Worm (Caenorhabditis elegans) whole organism, early embryonic: ENCODE results near the gene bcl-7.

Experiments
- B0310.2 ChIP-seq: sonication (generic microtip); optimal IDR thresholded peaks from 2 replicates; lab custom pipeline; 2016; ENCODE audit warnings: mild to moderate bottlenecking, missing genetic modification characterization, missing compliant biosample characterization
- aly-1 ChIP-seq: sonication (generic microtip); optimal IDR thresholded peaks from 2 replicates; lab custom pipeline; 2016; ENCODE audit warnings: missing genetic modification characterization, missing compliant biosample characterization
- ama-1 ChIP-seq: fragments of 150-350 bp; optimal IDR thresholded peaks from 2 replicates; lab custom pipeline; 2014
- ceh-36 ChIP-seq: sonication (generic microtip); optimal IDR thresholded peaks from 2 replicates; lab custom pipeline; 2016; ENCODE audit warnings: missing genetic modification characterization, inconsistent platforms, missing compliant biosample characterization
- ets-7 ChIP-seq: sonication (generic microtip); optimal IDR thresholded peaks from 2 replicates; lab custom pipeline; 2016; ENCODE audit warnings: missing genotype, missing genetic modification characterization, missing compliant biosample characterization
- flt-1 ChIP-seq: fragments of 200-800 bp; sonication (Bioruptor generic); IDR thresholded peaks from 2 replicates; pipeline ENCODE4 v1.3.6; 2022; ENCODE audit warnings: missing genetic modification characterization, missing compliant biosample characterization
- hmbx-1 ChIP-seq: sonication (generic microtip); optimal IDR thresholded peaks from 2 replicates; lab custom pipeline; 2016; ENCODE audit warnings: mild to moderate bottlenecking, missing genetic modification characterization, missing compliant biosample characterization
- hnd-1 ChIP-seq: sonication (generic microtip); optimal IDR thresholded peaks from 2 replicates; lab custom pipeline; 2016; ENCODE audit warnings: missing genetic modification characterization, missing compliant biosample characterization
- scrt-1 ChIP-seq: fragments of 200-800 bp; sonication (Bioruptor generic); IDR thresholded peaks from 2 replicates; pipeline ENCODE4 v1.3.6; 2022; ENCODE audit warnings: missing genetic modification characterization, missing compliant biosample characterization
- sea-1 ChIP-seq: fragments of 200-800 bp; sonication (Bioruptor generic); conservative IDR thresholded peaks from 2 replicates; pipeline ENCODE4 v1.3.6; 2022; ENCODE audit warnings: missing genetic modification characterization, missing compliant biosample characterization
- tbx-11 ChIP-seq: fragments of 200-800 bp; sonication (Bioruptor generic); IDR thresholded peaks from 2 replicates; pipeline ENCODE4 v1.3.6; 2022; ENCODE audit warnings: missing genetic modification characterization, missing compliant biosample characterization
- tra-4 ChIP-seq: sonication (generic microtip); optimal IDR thresholded peaks from 2 replicates; lab custom pipeline; 2017; ENCODE audit warnings: missing genetic modification characterization, missing compliant biosample characterization

ce11 chrIII:5925724-5926123 lies at the start of gene bcl-7, which contains the start of gene dnc-2:
- no peak for TF ChIP-seq tra-4
- no peak for TF ChIP-seq ama-1
- TF ChIP-seq B0310.2 (tag; lab: Kevin White, UChicago), result no peak
- TF ChIP-seq scrt-1 (GFP tag; lab: Robert Waterston, UW), result no peak
- TF ChIP-seq hnd-1 (tag; lab: Kevin White, UChicago), result no peak
- TF ChIP-seq aly-1 (tag; lab: Kevin White, UChicago), result no peak
- no peak for TF ChIP-seq ets-7 (tag; lab: Kevin White, UChicago)
- no peak for TF ChIP-seq hmbx-1 (tag; lab: Kevin White, UChicago)
- no peak for TF ChIP-seq flt-1 (GFP tag; lab: Robert Waterston, UW)
- no peak for TF ChIP-seq sea-1 (GFP tag; lab: Robert Waterston, UW)
- TF ChIP-seq tbx-11 (GFP tag; lab: Robert Waterston, UW), result no peak
- TF ChIP-seq ceh-36 (tag; lab: Kevin White, UChicago), result no peak
